Worm (Caenorhabditis elegans) whole organism, young adult: Measurements from ENCODE around the gene Y39G8B.5.

Experiments used
- B0019.2 ChIP-seq: fragments of 200-800 bp; sonication (Bioruptor generic); conservative IDR thresholded peaks from 2 replicates; pipeline ENCODE4 v1.3.6; 2022; ENCODE audit warnings: missing genetic modification reagents, missing genetic modification characterization, missing compliant biosample characterization
- B0261.1 ChIP-seq: sonication (generic microtip); optimal IDR thresholded peaks from 2 replicates; lab custom pipeline; 2016; ENCODE audit warnings: mild to moderate bottlenecking, missing genetic modification characterization, moderate library complexity, missing compliant biosample characterization
- B0336.3 ChIP-seq: fragments of 200-800 bp; sonication (Bioruptor generic); IDR thresholded peaks from 2 replicates; pipeline ENCODE4 v1.3.6; 2022; ENCODE audit warnings: missing genetic modification characterization, missing compliant biosample characterization
- C06A6.2 ChIP-seq: fragments of 200-800 bp; sonication (Bioruptor generic); conservative IDR thresholded peaks from 2 replicates; pipeline ENCODE4 v1.3.6; 2022; ENCODE audit warnings: missing genetic modification characterization, missing compliant biosample characterization
- D2030.7 ChIP-seq: fragments of 200-800 bp; sonication (Bioruptor generic); IDR thresholded peaks from 2 replicates; pipeline ENCODE4 v1.3.6; 2022; ENCODE audit warnings: missing genetic modification reagents, missing genetic modification characterization, missing compliant biosample characterization
- F10E7.11 ChIP-seq: sonication (generic microtip); optimal IDR thresholded peaks from 2 replicates; lab custom pipeline; 2017; ENCODE audit warnings: mild to moderate bottlenecking, missing genetic modification characterization, moderate library complexity, missing compliant biosample characterization
- F37B4.10 ChIP-seq: fragments of 200-800 bp; sonication (Bioruptor generic); IDR thresholded peaks from 2 replicates; pipeline ENCODE4 v1.3.6; 2022; ENCODE audit warnings: missing genetic modification characterization, missing compliant biosample characterization
- F52B5.7 ChIP-seq: sonication (generic microtip); optimal IDR thresholded peaks from 2 replicates; lab custom pipeline; 2016; ENCODE audit warnings: mild to moderate bottlenecking, missing genetic modification characterization, missing compliant biosample characterization
- F57A8.1 ChIP-seq: fragments of 200-800 bp; sonication (Bioruptor generic); optimal IDR thresholded peaks from 2 replicates; lab custom pipeline; 2018; ENCODE audit warnings: mild to moderate bottlenecking, missing genetic modification characterization, moderate library complexity, missing compliant biosample characterization
- T07F8.4 ChIP-seq: sonication (generic microtip); optimal IDR thresholded peaks from 2 replicates; lab custom pipeline; 2016; ENCODE audit warnings: mild to moderate bottlenecking, missing genetic modification characterization, moderate library complexity, missing compliant biosample characterization
- Y67H2A.10 ChIP-seq: fragments of 200-800 bp; sonication (Bioruptor generic); conservative IDR thresholded peaks from 2 replicates; pipeline ENCODE4 v1.3.6; 2022; ENCODE audit warnings: missing genetic modification reagents, missing genetic modification characterization, missing compliant biosample characterization
- Y95B8A.8 ChIP-seq: fragments of 200-800 bp; sonication (Bioruptor generic); IDR thresholded peaks from 2 replicates; pipeline ENCODE4 v1.3.6; 2022; ENCODE audit warnings: missing genetic modification reagents, missing genetic modification characterization, missing compliant biosample characterization
- akir-1 ChIP-seq: fragments of 200-800 bp; sonication (Bioruptor generic); optimal IDR thresholded peaks from 2 replicates; lab custom pipeline; 2018; ENCODE audit warnings: mild to moderate bottlenecking, missing genetic modification characterization, moderate library complexity, missing compliant biosample characterization
- aptf-3 ChIP-seq: fragments of 200-800 bp; sonication (Bioruptor generic); IDR thresholded peaks from 2 replicates; pipeline ENCODE4 v1.3.6; 2022; ENCODE audit warnings: missing genetic modification characterization, missing compliant biosample characterization
- atf-7 ChIP-seq: sonication (generic microtip); optimal IDR thresholded peaks from 2 replicates; lab custom pipeline; 2017; ENCODE audit warnings: mild to moderate bottlenecking, missing genetic modification characterization, missing compliant biosample characterization
- bed-1 ChIP-seq: fragments of 200-800 bp; sonication (Bioruptor generic); IDR thresholded peaks from 2 replicates; pipeline ENCODE4 v1.3.6; 2022; ENCODE audit warnings: missing genetic modification reagents, missing genetic modification characterization, missing compliant biosample characterization
- ccch-3 ChIP-seq: fragments of 200-800 bp; sonication (Bioruptor generic); optimal IDR thresholded peaks from 2 replicates; lab custom pipeline; 2018; ENCODE audit warnings: mild to moderate bottlenecking, missing genetic modification characterization, missing compliant biosample characterization
- cebp-1 ChIP-seq, 2 experiments: fragments of 200-800 bp in 1 of 2; sonication (Bioruptor generic) in 1 of 2; sonication (generic microtip) in 1 of 2; IDR thresholded peaks in 1 of 2; optimal IDR thresholded peaks in 1 of 2; 2 replicates each; pipeline versions ENCODE4 v1.3.6 to Lab custom; 2017 to 2022; ENCODE audit warnings: missing compliant biosample characterization in 2 of 2, missing genetic modification characterization in 2 of 2, mild to moderate bottlenecking in 1 of 2, missing genetic modification reagents in 1 of 2, moderate library complexity in 1 of 2
- ceh-79 ChIP-seq: sonication (generic microtip); optimal IDR thresholded peaks from 2 replicates; lab custom pipeline; 2017; ENCODE audit warnings: mild to moderate bottlenecking, missing genetic modification characterization, missing compliant biosample characterization
- ceh-91 ChIP-seq: fragments of 200-800 bp; sonication (Bioruptor generic); IDR thresholded peaks from 2 replicates; pipeline ENCODE4 v1.3.6; 2022; ENCODE audit warnings: missing genetic modification reagents, missing genetic modification characterization, missing compliant biosample characterization
- die-1 ChIP-seq: sonication (generic microtip); optimal IDR thresholded peaks from 2 replicates; lab custom pipeline; 2016; ENCODE audit warnings: missing genotype, mild to moderate bottlenecking, missing genetic modification characterization, missing compliant biosample characterization
- dox-1 ChIP-seq: fragments of 200-800 bp; sonication (Bioruptor generic); IDR thresholded peaks from 2 replicates; pipeline ENCODE4 v1.3.6; 2022; ENCODE audit warnings: missing genetic modification reagents, missing genetic modification characterization, missing compliant biosample characterization
- egrh-3 ChIP-seq: fragments of 200-800 bp; sonication (Bioruptor generic); IDR thresholded peaks from 2 replicates; pipeline ENCODE4 v1.3.6; 2022; ENCODE audit warnings: missing genetic modification reagents, missing genetic modification characterization, missing compliant biosample characterization
- him-1 ChIP-seq: sonication (generic microtip); optimal IDR thresholded peaks from 2 replicates; lab custom pipeline; 2016; ENCODE audit warnings: missing genotype, missing genetic modification reagents, missing genetic modification characterization, missing compliant biosample characterization
- hlh-12 ChIP-seq: sonication (generic microtip); optimal IDR thresholded peaks from 2 replicates; lab custom pipeline; 2016; ENCODE audit warnings: missing genetic modification characterization, missing compliant biosample characterization
- lag-1 ChIP-seq: fragments of 200-800 bp; sonication (Bioruptor generic); IDR thresholded peaks from 2 replicates; pipeline ENCODE4 v1.3.6; 2022; ENCODE audit warnings: missing genetic modification reagents, missing genetic modification characterization, missing compliant biosample characterization
- lsl-1 ChIP-seq: fragments of 200-800 bp; sonication (Bioruptor generic); optimal IDR thresholded peaks from 2 replicates; lab custom pipeline; 2018; ENCODE audit warnings: mild to moderate bottlenecking, missing genetic modification characterization, moderate library complexity, missing compliant biosample characterization
- madf-10 ChIP-seq: sonication (generic microtip); optimal IDR thresholded peaks from 2 replicates; lab custom pipeline; 2016; ENCODE audit warnings: mild to moderate bottlenecking, missing genetic modification characterization, missing compliant biosample characterization
- madf-6 ChIP-seq: fragments of 200-800 bp; sonication (Bioruptor generic); IDR thresholded peaks from 2 replicates; pipeline ENCODE4 v1.3.6; 2022; ENCODE audit warnings: missing genetic modification reagents, missing genetic modification characterization, missing compliant biosample characterization
- mcd-1 ChIP-seq: fragments of 200-800 bp; sonication (Bioruptor generic); IDR thresholded peaks from 2 replicates; pipeline ENCODE4 v1.3.6; 2022; ENCODE audit warnings: missing genetic modification reagents, missing genetic modification characterization, missing compliant biosample characterization
- mes-4 ChIP-seq: sonication (generic microtip); optimal IDR thresholded peaks from 2 replicates; lab custom pipeline; 2016; ENCODE audit warnings: missing genotype, missing genetic modification characterization, missing compliant biosample characterization
- mxl-1 ChIP-seq: sonication (generic microtip); optimal IDR thresholded peaks from 2 replicates; lab custom pipeline; 2016; ENCODE audit warnings: missing genetic modification characterization, missing compliant biosample characterization
- nfya-2 ChIP-seq: fragments of 200-800 bp; sonication (Bioruptor generic); IDR thresholded peaks from 2 replicates; pipeline ENCODE4 v1.3.6; 2022; ENCODE audit warnings: missing genetic modification reagents, missing genetic modification characterization, missing compliant biosample characterization
- nhr-120 ChIP-seq: fragments of 200-800 bp; sonication (Bioruptor generic); IDR thresholded peaks from 2 replicates; pipeline ENCODE4 v1.3.6; 2022; ENCODE audit warnings: missing genetic modification characterization, missing compliant biosample characterization
- nhr-27 ChIP-seq: fragments of 200-800 bp; sonication (Bioruptor generic); optimal IDR thresholded peaks from 2 replicates; lab custom pipeline; 2018; ENCODE audit warnings: mild to moderate bottlenecking, missing genetic modification characterization, moderate library complexity, missing compliant biosample characterization
- nhr-80 ChIP-seq: sonication (generic microtip); optimal IDR thresholded peaks from 2 replicates; lab custom pipeline; 2016; ENCODE audit warnings: missing genetic modification characterization, missing compliant biosample characterization
- rec-8 ChIP-seq, 2 experiments: sonication (generic microtip); optimal IDR thresholded peaks; 2 replicates each; lab custom pipeline; 2016; ENCODE audit warnings: mild to moderate bottlenecking in 2 of 2, missing genetic modification characterization in 2 of 2, missing genetic modification reagents in 2 of 2, missing genotype in 2 of 2, missing biosample characterization in 1 of 2, missing compliant biosample characterization in 1 of 2, moderate library complexity in 1 of 2
- snpc-1.1 ChIP-seq: sonication (generic microtip); optimal IDR thresholded peaks from 2 replicates; lab custom pipeline; 2017; ENCODE audit warnings: missing genetic modification characterization, mild to moderate bottlenecking, missing compliant biosample characterization, antibody characterized with exemption, moderate library complexity, missing genotype, missing genetic modification reagents; ENCODE audit not compliant: insufficient read depth
- snpc-3.4 ChIP-seq: sonication (generic microtip); optimal IDR thresholded peaks from 2 replicates; lab custom pipeline; 2017; ENCODE audit warnings: missing genetic modification characterization, mild to moderate bottlenecking, missing compliant biosample characterization, antibody characterized with exemption, moderate library complexity, missing genotype, missing genetic modification reagents
- snpc-4 ChIP-seq, 5 experiments: fragments of 150-350 bp in 1 of 5; sonication (generic microtip) in 4 of 5; optimal IDR thresholded peaks; 2 replicates each; lab custom pipeline; 2014 to 2018; ENCODE audit warnings: missing genetic modification characterization in 5 of 5, missing biosample characterization in 3 of 5, antibody characterized with exemption in 2 of 5, mild to moderate bottlenecking in 2 of 5, missing compliant biosample characterization in 2 of 5, missing genotype in 2 of 5, moderate library complexity in 2 of 5, missing genetic modification reagents in 1 of 5
- tbx-9 ChIP-seq: sonication (generic microtip); optimal IDR thresholded peaks from 2 replicates; lab custom pipeline; 2016; ENCODE audit warnings: borderline replicate concordance, missing genetic modification characterization, inconsistent platforms, missing compliant biosample characterization
- tlf-1 ChIP-seq: fragments of 200-800 bp; sonication (Bioruptor generic); optimal IDR thresholded peaks from 2 replicates; lab custom pipeline; 2018; ENCODE audit warnings: mild to moderate bottlenecking, missing genetic modification characterization, missing compliant biosample characterization
- unc-62 ChIP-seq: fragments of 150-350 bp; optimal IDR thresholded peaks from 2 replicates; lab custom pipeline; 2014; ENCODE audit warnings: missing biosample characterization, missing genetic modification reagents, missing genetic modification characterization
- ztf-18 ChIP-seq: sonication (generic microtip); optimal IDR thresholded peaks from 2 replicates; lab custom pipeline; 2016; ENCODE audit warnings: missing genotype, mild to moderate bottlenecking, missing genetic modification characterization, missing compliant biosample characterization
- ztf-25 ChIP-seq: fragments of 200-800 bp; sonication (Bioruptor generic); IDR thresholded peaks from 2 replicates; pipeline ENCODE4 v1.3.6; 2022; ENCODE audit warnings: missing genetic modification reagents, missing genetic modification characterization, missing compliant biosample characterization
- ztf-28 ChIP-seq: fragments of 200-800 bp; sonication (Bioruptor generic); IDR thresholded peaks from 2 replicates; pipeline ENCODE4 v1.3.6; 2022; ENCODE audit warnings: missing genetic modification reagents, missing genetic modification characterization, missing compliant biosample characterization
- ztf-6 ChIP-seq: fragments of 200-800 bp; sonication (Bioruptor generic); IDR thresholded peaks from 2 replicates; pipeline ENCODE4 v1.3.6; 2022; ENCODE audit warnings: missing genetic modification reagents, missing genetic modification characterization, missing compliant biosample characterization

Y39G8B.5 gene

DNA sequence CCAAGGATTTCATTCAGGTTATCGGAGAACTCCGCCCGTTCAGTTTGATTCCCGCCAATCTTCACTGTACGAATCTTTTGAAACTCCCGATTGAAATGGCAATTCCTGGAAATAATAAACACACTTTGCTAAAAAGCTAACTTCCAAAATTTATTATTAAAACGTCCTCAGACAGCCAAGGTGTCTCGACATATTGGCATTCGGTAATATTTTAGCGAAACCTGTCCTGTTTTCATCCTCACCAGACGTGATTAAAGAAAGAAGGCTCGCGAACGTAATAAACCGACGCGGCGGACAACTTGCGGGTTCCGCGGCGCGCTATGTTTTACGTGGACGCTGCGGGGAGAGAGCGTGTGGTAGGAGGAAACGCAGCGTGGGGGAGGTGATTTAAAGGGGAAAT is 26.6 kb upstream of the Y39G8B.5 start (continued):
- TF ChIP-seq snpc-3.4 (tag; lab: Kevin White, UChicago): peak; percentile 98
- TF ChIP-seq ztf-28 (GFP tag; lab: Robert Waterston, UW): no peak
- TF ChIP-seq nfya-2: no peak
- no peak for TF ChIP-seq B0019.2
- 0 out of 2 replicates have a peak, but pooled peaks have one; percentile 27 for TF ChIP-seq C06A6.2 (GFP tag; lab: Robert Waterston, UW)
- no peak for TF ChIP-seq unc-62 (GFP tag; lab: Kevin White, UChicago)
- no peak for TF ChIP-seq Y67H2A.10
- TF ChIP-seq B0261.1: peak; percentile 36
- TF ChIP-seq egrh-3 (GFP tag; lab: Robert Waterston, UW): peak; percentile 39; the same call in 1 of the 2 replicates
- no peak for TF ChIP-seq ceh-79 (tag; lab: Kevin White, UChicago)
- TF ChIP-seq D2030.7 (GFP tag; lab: Robert Waterston, UW): peak; percentile 96
- no peak for TF ChIP-seq bed-1 (GFP tag; lab: Robert Waterston, UW)
- no peak for TF ChIP-seq aptf-3 (GFP tag; lab: Robert Waterston, UW)
- TF ChIP-seq lsl-1: peak; percentile 80
- peak; percentile 69 for TF ChIP-seq mes-4 (tag; lab: Kevin White, UChicago)
- peak; percentile 78 for TF ChIP-seq atf-7
- TF ChIP-seq madf-6 (GFP tag; lab: Robert Waterston, UW): peak; percentile 91
- peak; percentile 6 to 28 for TF ChIP-seq rec-8 (tag; optimal IDR thresholded peaks at IDR 0.05; lab: Kevin White, UChicago)
- no peak for TF ChIP-seq cebp-1 (GFP tag; IDR thresholded peaks at IDR 0.05; lab: Robert Waterston, UW)
- TF ChIP-seq cebp-1 (tag; optimal IDR thresholded peaks at IDR 0.05; lab: Kevin White, UChicago): peak; percentile 73
- TF ChIP-seq nhr-120 (GFP tag; lab: Robert Waterston, UW): no peak
- no peak for TF ChIP-seq ztf-6 (GFP tag; lab: Robert Waterston, UW)
- TF ChIP-seq F52B5.7 (tag; lab: Kevin White, UChicago): peak; percentile 72
- TF ChIP-seq die-1 (tag; lab: Kevin White, UChicago): no peak
- TF ChIP-seq Y95B8A.8: peak; percentile 10; the same call in 1 of the 2 replicates
- TF ChIP-seq ceh-91 (GFP tag; lab: Robert Waterston, UW): 0 out of 2 replicates have a peak, but pooled peaks have one; percentile 25
- TF ChIP-seq ztf-25 (GFP tag; lab: Robert Waterston, UW): no peak
- TF ChIP-seq akir-1 (GFP tag; lab: Kevin White, UChicago): peak; percentile 52
- no peak for TF ChIP-seq mxl-1
- peak; percentile 14 for TF ChIP-seq tbx-9 (tag; lab: Kevin White, UChicago)
- peak; percentile 99 for TF ChIP-seq snpc-4 (GFP tag; optimal IDR thresholded peaks at IDR 0.05; lab: Kevin White, UChicago)
- TF ChIP-seq snpc-4 (tag; optimal IDR thresholded peaks at IDR 0.05; lab: Kevin White, UChicago): peak; percentile 99 to 100 (median 100)
- peak; percentile 92 for TF ChIP-seq mcd-1 (GFP tag; lab: Robert Waterston, UW)
- TF ChIP-seq tlf-1 (GFP tag; lab: Kevin White, UChicago): peak; percentile 89
- TF ChIP-seq B0336.3 (GFP tag; lab: Robert Waterston, UW): peak; percentile 93
- peak; percentile 39 for TF ChIP-seq T07F8.4 (tag; lab: Kevin White, UChicago)
- peak; percentile 70 for TF ChIP-seq nhr-27 (tag; lab: Kevin White, UChicago)
- TF ChIP-seq F57A8.1 (GFP tag; lab: Kevin White, UChicago): no peak
- no peak for TF ChIP-seq F37B4.10 (GFP tag; lab: Robert Waterston, UW)
- peak; percentile 40 for TF ChIP-seq F10E7.11 (tag; lab: Kevin White, UChicago)
- peak; percentile 99 for TF ChIP-seq snpc-1.1 (tag; lab: Kevin White, UChicago)
- TF ChIP-seq dox-1 (GFP tag; lab: Robert Waterston, UW): peak; percentile 95
- TF ChIP-seq him-1: peak; percentile 97
- peak; percentile 74 for TF ChIP-seq ztf-18
- peak; percentile 27 for TF ChIP-seq nhr-80
- TF ChIP-seq ccch-3 (GFP tag; lab: Kevin White, UChicago): no peak
- TF ChIP-seq lag-1 (GFP tag; lab: Robert Waterston, UW): no peak
- peak; percentile 48 for TF ChIP-seq madf-10
- TF ChIP-seq hlh-12 (tag; lab: Kevin White, UChicago): peak; percentile 5
